Fruit fly (Drosophila melanogaster) whole organism, pupa: ENCODE measurements around the gene CG14720.
A peak's percentile ranks its signal among the peaks of the same experiment; 100 is the strongest.

ENCODE experiments used
- CG10348 ChIP-seq: fragments of 200-800 bp; sonication (Bioruptor generic); IDR thresholded peaks from 2 replicates; pipeline ENCODE4 v1.3.6; 2022; ENCODE audit warnings: missing biosample characterization, missing genetic modification characterization
- CG12605 ChIP-seq: fragments of 200-800 bp; sonication (Bioruptor generic); IDR thresholded peaks from 2 replicates; pipeline ENCODE4 v1.3.6; 2022; ENCODE audit warnings: missing biosample characterization, missing genetic modification characterization
- CG13204 ChIP-seq: fragments of 200-800 bp; sonication (Bioruptor generic); optimal IDR thresholded peaks from 2 replicates; lab custom pipeline; 2018; ENCODE audit warnings: missing biosample characterization, mild to moderate bottlenecking, missing genetic modification characterization, moderate library complexity
- CG14655 ChIP-seq: fragments of 200-800 bp; sonication (Bioruptor generic); optimal IDR thresholded peaks from 3 replicates; lab custom pipeline; 2017; ENCODE audit warnings: mild to moderate bottlenecking, missing biosample characterization, missing genetic modification reagents, missing genetic modification characterization
- CG15710 ChIP-seq: fragments of 200-800 bp; sonication (Bioruptor generic); optimal IDR thresholded peaks from 2 replicates; lab custom pipeline; 2018; ENCODE audit warnings: missing biosample characterization, mild to moderate bottlenecking, missing genetic modification characterization, moderate library complexity
- CG17806 ChIP-seq: fragments of 200-800 bp; sonication (Bioruptor generic); optimal IDR thresholded peaks from 2 replicates; lab custom pipeline; 2018; ENCODE audit warnings: missing biosample characterization, mild to moderate bottlenecking, missing genetic modification characterization, moderate library complexity
- CG32121 ChIP-seq: fragments of 200-800 bp; sonication (Bioruptor generic); IDR thresholded peaks from 2 replicates; pipeline ENCODE4 v1.3.6; 2022; ENCODE audit warnings: missing biosample characterization, missing genetic modification characterization
- CG34367 ChIP-seq: fragments of 200-800 bp; sonication (Bioruptor generic); optimal IDR thresholded peaks from 2 replicates; lab custom pipeline; 2018; ENCODE audit warnings: missing biosample characterization, mild to moderate bottlenecking, missing genetic modification characterization
- CG4496 ChIP-seq: fragments of 200-800 bp; sonication (Bioruptor generic); IDR thresholded peaks from 3 replicates; pipeline ENCODE4 v1.3.6; 2022; ENCODE audit warnings: missing biosample characterization, missing genetic modification characterization
- CG8159 ChIP-seq: fragments of 200-800 bp; sonication (Bioruptor generic); optimal IDR thresholded peaks from 3 replicates; lab custom pipeline; 2018; ENCODE audit warnings: missing biosample characterization, mild to moderate bottlenecking, missing genetic modification characterization, moderate library complexity
- CG8301 ChIP-seq: fragments of 200-800 bp; sonication (Bioruptor generic); optimal IDR thresholded peaks from 2 replicates; lab custom pipeline; 2018; ENCODE audit warnings: missing biosample characterization, mild to moderate bottlenecking, missing genetic modification characterization
- CG9948 ChIP-seq: fragments of 200-800 bp; sonication (Bioruptor generic); optimal IDR thresholded peaks from 2 replicates; lab custom pipeline; 2018; ENCODE audit warnings: missing biosample characterization, mild to moderate bottlenecking, missing genetic modification characterization, moderate library complexity
- D1 ChIP-seq: fragments of 200-800 bp; sonication (Bioruptor generic); optimal IDR thresholded peaks from 2 replicates; lab custom pipeline; 2018; ENCODE audit warnings: missing biosample characterization, mild to moderate bottlenecking, missing genetic modification characterization, moderate library complexity
- EcR ChIP-seq: fragments of 200-800 bp; sonication (Bioruptor generic); optimal IDR thresholded peaks from 3 replicates; lab custom pipeline; 2019; ENCODE audit warnings: missing biosample characterization, missing genetic modification characterization, mild to moderate bottlenecking, moderate library complexity, missing genetic modification reagents
- Ets98B ChIP-seq: fragments of 200-800 bp; sonication (Bioruptor generic); IDR thresholded peaks from 2 replicates; pipeline ENCODE4 v1.3.6; 2022; ENCODE audit warnings: missing biosample characterization, missing genetic modification characterization
- Pif1A ChIP-seq: fragments of 200-800 bp; sonication (Bioruptor generic); optimal IDR thresholded peaks from 3 replicates; lab custom pipeline; 2016; ENCODE audit warnings: missing biosample characterization, missing genetic modification characterization
- Pif1B ChIP-seq: fragments of 200-800 bp; sonication (Bioruptor generic); optimal IDR thresholded peaks from 3 replicates; lab custom pipeline; 2016; ENCODE audit warnings: missing biosample characterization, missing genetic modification characterization
- Snoo ChIP-seq: fragments of 200-800 bp; sonication (Bioruptor generic); optimal IDR thresholded peaks from 3 replicates; lab custom pipeline; 2017; ENCODE audit warnings: missing biosample characterization, mild to moderate bottlenecking, missing genetic modification characterization, inconsistent platforms
- fd96Ca ChIP-seq: fragments of 200-800 bp; sonication (Bioruptor generic); IDR thresholded peaks from 3 replicates; pipeline ENCODE4 v1.3.6; 2022; ENCODE audit warnings: missing biosample characterization, missing genetic modification characterization
- gl ChIP-seq: fragments of 200-800 bp; sonication (Bioruptor generic); optimal IDR thresholded peaks from 2 replicates; lab custom pipeline; 2018; ENCODE audit warnings: missing biosample characterization, mild to moderate bottlenecking, missing genetic modification characterization
- rn ChIP-seq: fragments of 200-800 bp; sonication (Bioruptor generic); IDR thresholded peaks from 2 replicates; pipeline ENCODE4 v1.3.6; 2022; ENCODE audit warnings: missing biosample characterization, missing genetic modification characterization

Gene CG14720

dm6 chr3R:11711376-11711775 is at the start of gene CG14720:
CG14720 (plus strand) TSS chr3R:11711676.
- TF ChIP-seq Pif1B (GFP tag; lab: Kevin White, UChicago) = no peak
- TF ChIP-seq CG9948 (tag; lab: Kevin White, UChicago) = no peak
- TF ChIP-seq D1 = no peak
- no peak for TF ChIP-seq Snoo
- TF ChIP-seq rn = no peak
- no peak for TF ChIP-seq CG14655 (GFP tag; lab: Kevin White, UChicago)
- TF ChIP-seq CG32121 = no peak
- TF ChIP-seq CG8301 = no peak
- no peak for TF ChIP-seq CG4496 (GFP tag; lab: Robert Waterston, UW)
- TF ChIP-seq gl (tag; lab: Kevin White, UChicago) = no peak
- TF ChIP-seq CG12605 (GFP tag; lab: Robert Waterston, UW) = no peak
- no peak for TF ChIP-seq CG15710 (tag; lab: Kevin White, UChicago)
- TF ChIP-seq Pif1A (GFP tag; lab: Kevin White, UChicago) = no peak

- peak; percentile 75 for TF ChIP-seq Ets98B (GFP tag; lab: Robert Waterston, UW)
- peak; percentile 64 for TF ChIP-seq CG15710 (tag; lab: Kevin White, UChicago)
- peak; percentile 65 for TF ChIP-seq CG17806 (tag; lab: Kevin White, UChicago)
- peak; percentile 67 for TF ChIP-seq CG9948 (tag; lab: Kevin White, UChicago)
- peak; percentile 76; the same call in 2 of the 3 replicates for TF ChIP-seq fd96Ca
- peak; percentile 44 for TF ChIP-seq Pif1B (GFP tag; lab: Kevin White, UChicago)
- no peak for TF ChIP-seq EcR (GFP tag; lab: Kevin White, UChicago)
- TF ChIP-seq CG4496 (GFP tag; lab: Robert Waterston, UW) = peak; percentile 74
- peak; percentile 64 for TF ChIP-seq Pif1A (GFP tag; lab: Kevin White, UChicago)
- peak; percentile 38; the same call in 1 of the 2 replicates for TF ChIP-seq CG12605 (GFP tag; lab: Robert Waterston, UW)
- peak; percentile 47 for TF ChIP-seq CG34367
- peak; percentile 79 for TF ChIP-seq CG32121
- TF ChIP-seq CG14655 (GFP tag; lab: Kevin White, UChicago) = peak; percentile 62
- TF ChIP-seq CG13204 = peak; percentile 18
- TF ChIP-seq CG10348 (GFP tag; lab: Robert Waterston, UW) = no peak
- no peak; the same call in 1 of the 2 replicates for TF ChIP-seq rn
- TF ChIP-seq CG8301 = peak; percentile 54
- no peak for TF ChIP-seq Snoo
- TF ChIP-seq gl (tag; lab: Kevin White, UChicago) = peak; percentile 40
- peak; percentile 57 for TF ChIP-seq CG8159 (tag; lab: Kevin White, UChicago)
- no peak for TF ChIP-seq D1
Measured at dm6 chr3R:11661712-11662111, 49.8 kb upstream of the CG14720 start.

- TF ChIP-seq Ets98B (GFP tag; lab: Robert Waterston, UW) (peak; percentile 30; the same call in 1 of the 2 replicates), Snoo (no peak), CG32121 (peak; percentile 62)
Measured at dm6 chr3R:11662617-11663016, 48.9 kb upstream of the CG14720 start.

dm6 chr3R:11663441-11663840 is 48.0 kb upstream of the CG14720 start:
- TF ChIP-seq gl (tag; lab: Kevin White, UChicago) (no peak), CG8301 (no peak), Snoo (no peak), rn (no peak), CG14655 (GFP tag; lab: Kevin White, UChicago) (no peak), CG12605 (GFP tag; lab: Robert Waterston, UW) (no peak), CG9948 (tag; lab: Kevin White, UChicago) (peak; percentile 30), CG13204 (no peak), CG4496 (GFP tag; lab: Robert Waterston, UW) (no peak), CG32121 (no peak), CG34367 (no peak), Ets98B (GFP tag; lab: Robert Waterston, UW) (no peak), CG17806 (tag; lab: Kevin White, UChicago) (peak; percentile 3), CG15710 (tag; lab: Kevin White, UChicago) (peak; percentile 27), D1 (no peak), Pif1A (GFP tag; lab: Kevin White, UChicago) (no peak), CG8159 (tag; lab: Kevin White, UChicago) (peak; percentile 44), CG10348 (GFP tag; lab: Robert Waterston, UW) (no peak), fd96Ca (no peak), Pif1B (GFP tag; lab: Kevin White, UChicago) (no peak), EcR (GFP tag; lab: Kevin White, UChicago) (peak; percentile 63)

dm6 chr3R:11665508-11665907 is 46.0 kb upstream of the CG14720 start:
- TF ChIP-seq CG32121 (0 out of 2 replicates have a peak, but pooled peaks have one; percentile 2), rn (no peak), fd96Ca (no peak), EcR (GFP tag; lab: Kevin White, UChicago) (no peak), D1 (peak; percentile 38), CG34367 (no peak), CG4496 (GFP tag; lab: Robert Waterston, UW) (no peak), CG8301 (no peak), gl (tag; lab: Kevin White, UChicago) (no peak), CG8159 (tag; lab: Kevin White, UChicago) (no peak)
- TF ChIP-seq, all 21 proteins: peak for 2

- TF ChIP-seq CG8301 (no peak), Pif1A (GFP tag; lab: Kevin White, UChicago) (peak; percentile 12)
Measured at dm6 chr3R:11665925-11666687, 45.4 kb upstream of the CG14720 start.
